Worm (Caenorhabditis elegans): ENCODE results near the gene clec-139.
A peak's percentile ranks its signal among the peaks of the same experiment; 100 is the strongest.

DNA sequence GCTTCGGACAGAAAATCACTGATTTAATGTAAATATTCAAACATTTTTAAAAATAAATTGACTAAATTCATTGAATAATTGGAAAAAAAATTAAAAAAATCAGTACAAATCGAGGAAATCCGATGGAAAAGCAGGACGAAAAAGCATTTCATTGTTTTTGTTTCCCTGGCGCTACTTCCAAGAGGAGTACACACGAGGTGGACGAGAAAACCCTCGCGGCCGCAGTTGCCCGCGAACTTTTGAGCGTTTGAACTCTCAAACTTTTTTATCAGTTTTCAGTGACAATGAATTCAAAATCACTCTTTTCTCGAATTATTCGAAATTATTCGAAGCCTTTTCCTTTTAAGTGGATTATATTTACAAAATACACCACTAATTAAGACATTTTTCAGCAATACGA, 18.5 kb downstream of the clec-139 start, which contains the start of gene F35D11.4:
- TF ChIP-seq lin-39 (tag; optimal IDR thresholded peaks at IDR 0.05), result peak; percentile 37
- TF ChIP-seq lin-35 (GFP tag; optimal IDR thresholded peaks at IDR 0.05), result peak; percentile 89 to 93
- TF ChIP-seq ceh-63 (GFP tag; optimal IDR thresholded peaks at IDR 0.05), result no peak

Measured in whole organism, L1 larva.